Fruit fly (Drosophila melanogaster) whole organism, embryonic: ENCODE results near the gene AhcyL1.

Source experiments
- Atf6 ChIP-seq: fragments of 200-800 bp; sonication (Bioruptor generic); IDR thresholded peaks from 2 replicates; pipeline ENCODE4 v1.3.6; 2022; ENCODE audit warnings: missing biosample characterization, missing genetic modification characterization
- Bteb2 ChIP-seq: fragments of 200-800 bp; sonication (Bioruptor generic); optimal IDR thresholded peaks from 2 replicates; lab custom pipeline; 2016; ENCODE audit warnings: missing biosample characterization, missing genetic modification characterization
- CG10366 ChIP-seq: fragments of 200-800 bp; sonication (Bioruptor generic); IDR thresholded peaks from 2 replicates; pipeline ENCODE4 v1.3.6; 2022; ENCODE audit warnings: missing biosample characterization, missing genetic modification characterization
- CG10462 ChIP-seq: fragments of 200-800 bp; sonication (Bioruptor generic); optimal IDR thresholded peaks from 2 replicates; lab custom pipeline; 2016; ENCODE audit warnings: missing biosample characterization, missing genetic modification characterization
- CG10654 ChIP-seq: fragments of 200-800 bp; sonication (Bioruptor generic); optimal IDR thresholded peaks from 2 replicates; lab custom pipeline; 2016; ENCODE audit warnings: missing biosample characterization, missing genetic modification characterization
- CG10959 ChIP-seq: fragments of 200-800 bp; sonication (Bioruptor generic); IDR thresholded peaks from 2 replicates; pipeline ENCODE4 v1.3.6; 2022; ENCODE audit warnings: missing biosample characterization, missing genetic modification characterization
- CG11247 ChIP-seq: fragments of 200-800 bp; sonication (Bioruptor generic); IDR thresholded peaks from 2 replicates; pipeline ENCODE4 v1.3.6; 2022; ENCODE audit warnings: missing biosample characterization, missing genetic modification characterization
- CG11696 ChIP-seq: fragments of 200-800 bp; sonication (Bioruptor generic); IDR thresholded peaks from 2 replicates; pipeline ENCODE4 v1.3.6; 2022; ENCODE audit warnings: missing biosample characterization, missing genetic modification characterization
- CG14441 ChIP-seq: fragments of 200-800 bp; sonication (Bioruptor generic); IDR thresholded peaks from 2 replicates; pipeline ENCODE4 v1.3.6; 2022; ENCODE audit warnings: missing biosample characterization, missing genetic modification characterization
- CG14710 ChIP-seq: fragments of 200-800 bp; sonication (Bioruptor generic); optimal IDR thresholded peaks from 3 replicates; lab custom pipeline; 2019; ENCODE audit warnings: missing biosample characterization, mild to moderate bottlenecking, missing genetic modification characterization, moderate library complexity
- CG17361 ChIP-seq: fragments of 200-800 bp; sonication (Bioruptor generic); IDR thresholded peaks from 3 replicates; pipeline ENCODE4 v1.3.6; 2022; ENCODE audit warnings: missing biosample characterization, missing genetic modification characterization
- CG17912 ChIP-seq: fragments of 200-800 bp; sonication (Bioruptor generic); optimal IDR thresholded peaks from 2 replicates; lab custom pipeline; 2018; ENCODE audit warnings: missing biosample characterization, mild to moderate bottlenecking, missing genetic modification characterization
- CG2678 ChIP-seq: fragments of 200-800 bp; sonication (Bioruptor generic); optimal IDR thresholded peaks from 3 replicates; lab custom pipeline; 2019; ENCODE audit warnings: missing biosample characterization, mild to moderate bottlenecking, missing genetic modification characterization, moderate library complexity
- CG3163 ChIP-seq: fragments of 200-800 bp; sonication (Bioruptor generic); optimal IDR thresholded peaks from 3 replicates; lab custom pipeline; 2016; ENCODE audit warnings: missing biosample characterization, missing genetic modification characterization
- CG3847 ChIP-seq: fragments of 200-800 bp; sonication (Bioruptor generic); IDR thresholded peaks from 2 replicates; pipeline ENCODE4 v1.3.6; 2022; ENCODE audit warnings: missing biosample characterization, missing genetic modification characterization
- CG4360 ChIP-seq: fragments of 200-800 bp; sonication (Bioruptor generic); IDR thresholded peaks from 2 replicates; pipeline ENCODE4 v1.3.6; 2022; ENCODE audit warnings: missing biosample characterization, missing genetic modification characterization
- CG4730 ChIP-seq: fragments of 200-800 bp; sonication (Bioruptor generic); IDR thresholded peaks from 2 replicates; pipeline ENCODE4 v1.3.6; 2022; ENCODE audit warnings: missing biosample characterization, missing genetic modification characterization
- CG6854 ChIP-seq: fragments of 200-800 bp; sonication (Bioruptor generic); optimal IDR thresholded peaks from 3 replicates; lab custom pipeline; 2017; ENCODE audit warnings: missing biosample characterization, mild to moderate bottlenecking, missing genetic modification characterization
- CG8290 ChIP-seq, 3 experiments: fragments of 200-800 bp; sonication (Bioruptor generic); optimal IDR thresholded peaks; 2 replicates each; lab custom pipeline; 2016 to 2019; ENCODE audit warnings: missing biosample characterization in 3 of 3, missing genetic modification characterization in 3 of 3, mild to moderate bottlenecking in 2 of 3, moderate library complexity in 1 of 3
- CHES-1-like ChIP-seq: fragments of 200-800 bp; sonication (Bioruptor generic); optimal IDR thresholded peaks from 2 replicates; lab custom pipeline; 2016; ENCODE audit warnings: missing biosample characterization, missing genetic modification characterization
- CkIIα-i1 ChIP-seq: fragments of 200-800 bp; sonication (Bioruptor generic); IDR thresholded peaks from 2 replicates; pipeline ENCODE4 v1.3.6; 2022; ENCODE audit warnings: missing biosample characterization, missing genetic modification characterization
- Doc2 ChIP-seq: fragments of 200-800 bp; sonication (Bioruptor generic); IDR thresholded peaks from 2 replicates; pipeline ENCODE4 v1.3.6; 2022; ENCODE audit warnings: missing biosample characterization, missing genetic modification characterization
- Hmx ChIP-seq: fragments of 200-800 bp; sonication (Bioruptor generic); optimal IDR thresholded peaks from 2 replicates; lab custom pipeline; 2016; ENCODE audit warnings: missing biosample characterization, missing genetic modification characterization
- Jarid2 ChIP-seq: fragments of 200-800 bp; sonication (Bioruptor generic); optimal IDR thresholded peaks from 3 replicates; lab custom pipeline; 2017; ENCODE audit warnings: mild to moderate bottlenecking, missing biosample characterization, missing genetic modification reagents, missing genetic modification characterization
- Kr ChIP-seq: fragments of 200-800 bp; sonication (Bioruptor generic); optimal IDR thresholded peaks from 2 replicates; lab custom pipeline; 2017; ENCODE audit warnings: missing biosample characterization, mild to moderate bottlenecking, missing genetic modification characterization
- MTF-1 ChIP-seq: fragments of 200-800 bp; sonication (Bioruptor generic); optimal IDR thresholded peaks from 2 replicates; lab custom pipeline; 2018; ENCODE audit warnings: missing biosample characterization, mild to moderate bottlenecking, missing genetic modification characterization, borderline replicate concordance
- Max ChIP-seq: fragments of 200-800 bp; sonication (Bioruptor generic); optimal IDR thresholded peaks from 2 replicates; lab custom pipeline; 2016; ENCODE audit warnings: missing biosample characterization, mild to moderate bottlenecking, missing genetic modification characterization
- Med ChIP-seq: fragments of 200-800 bp; sonication (Bioruptor generic); peaks from one replicate; lab custom pipeline; 2016; ENCODE audit warnings: missing biosample characterization, missing genetic modification characterization, mild to moderate bottlenecking, inconsistent platforms, moderate library complexity
- Neu2 ChIP-seq: fragments of 200-800 bp; sonication (Bioruptor generic); optimal IDR thresholded peaks from 3 replicates; lab custom pipeline; 2016; ENCODE audit warnings: missing biosample characterization, missing genetic modification characterization, borderline replicate concordance
- TFAM ChIP-seq: fragments of 200-800 bp; sonication (Bioruptor generic); optimal IDR thresholded peaks from 2 replicates; lab custom pipeline; 2017; ENCODE audit warnings: missing biosample characterization, missing genetic modification characterization, inconsistent platforms
- YL-1 ChIP-seq: fragments of 200-800 bp; sonication (Bioruptor generic); optimal IDR thresholded peaks from 3 replicates; lab custom pipeline; 2017; ENCODE audit warnings: missing biosample characterization, mild to moderate bottlenecking, missing genetic modification characterization
- ab ChIP-seq: fragments of 200-800 bp; sonication (Bioruptor generic); optimal IDR thresholded peaks from 2 replicates; lab custom pipeline; 2016; ENCODE audit warnings: missing biosample characterization, missing genetic modification characterization
- br ChIP-seq: fragments of >200 bp; optimal IDR thresholded peaks from 2 replicates; lab custom pipeline; 2017
- cas ChIP-seq: fragments of 200-800 bp; sonication (Bioruptor generic); IDR thresholded peaks from 2 replicates; pipeline ENCODE4 v1.3.6; 2022; ENCODE audit warnings: missing biosample characterization, missing genetic modification characterization
- chinmo ChIP-seq: fragments of 200-800 bp; sonication (Bioruptor generic); IDR thresholded peaks from 4 replicates; pipeline ENCODE4 v1.3.6; 2022; ENCODE audit warnings: missing biosample characterization, missing genetic modification characterization; ENCODE audit not compliant: partially characterized antibody
- ftz-f1 ChIP-seq: fragments of 200-800 bp; sonication (Bioruptor generic); optimal IDR thresholded peaks from 2 replicates; lab custom pipeline; 2016; ENCODE audit warnings: missing biosample characterization, missing genetic modification characterization
- grau ChIP-seq: fragments of 200-800 bp; optimal IDR thresholded peaks from 3 replicates; lab custom pipeline; 2019; ENCODE audit warnings: missing biosample characterization, mild to moderate bottlenecking, missing genetic modification characterization, moderate library complexity
- gro ChIP-seq: fragments of 200-800 bp; sonication (Bioruptor generic); optimal IDR thresholded peaks from 2 replicates; lab custom pipeline; 2016; ENCODE audit warnings: missing biosample characterization, missing genetic modification characterization
- hbn ChIP-seq: fragments of 200-800 bp; sonication (Bioruptor generic); IDR thresholded peaks from 2 replicates; pipeline ENCODE4 v1.3.6; 2022; ENCODE audit warnings: missing biosample characterization, missing genetic modification characterization; ENCODE audit not compliant: partially characterized antibody
- lmd ChIP-seq: fragments of 200-800 bp; sonication (Bioruptor generic); IDR thresholded peaks from 2 replicates; pipeline ENCODE4 v1.3.6; 2022; ENCODE audit warnings: missing biosample characterization, missing genetic modification characterization
- mam ChIP-seq: fragments of 200-800 bp; sonication (Bioruptor generic); optimal IDR thresholded peaks from 3 replicates; lab custom pipeline; 2016; ENCODE audit warnings: missing biosample characterization, missing genetic modification characterization
- phol ChIP-seq: fragments of 200-800 bp; sonication (Bioruptor generic); optimal IDR thresholded peaks from 3 replicates; lab custom pipeline; 2018; ENCODE audit warnings: missing biosample characterization, mild to moderate bottlenecking, missing genetic modification characterization, moderate library complexity
- ranshi ChIP-seq: fragments of 200-800 bp; sonication (Bioruptor generic); IDR thresholded peaks from 2 replicates; pipeline ENCODE4 v1.3.6; 2022; ENCODE audit warnings: missing biosample characterization, missing genetic modification characterization
- ro ChIP-seq: fragments of 200-800 bp; sonication (Bioruptor generic); IDR thresholded peaks from 2 replicates; pipeline ENCODE4 v1.3.6; 2022; ENCODE audit warnings: missing biosample characterization, missing genetic modification characterization
- seq ChIP-seq: fragments of 200-800 bp; sonication (Bioruptor generic); IDR thresholded peaks from 2 replicates; pipeline ENCODE4 v1.3.6; 2022; ENCODE audit warnings: missing biosample characterization, missing genetic modification characterization
- sim ChIP-seq: fragments of 200-800 bp; sonication (Bioruptor generic); IDR thresholded peaks from 2 replicates; pipeline ENCODE4 v1.3.6; 2022; ENCODE audit warnings: missing biosample characterization, missing genetic modification characterization
- slou ChIP-seq: fragments of 200-800 bp; sonication (Bioruptor generic); optimal IDR thresholded peaks from 3 replicates; lab custom pipeline; 2016; ENCODE audit warnings: missing biosample characterization, missing genetic modification characterization
- trem ChIP-seq: fragments of 200-800 bp; optimal IDR thresholded peaks from 3 replicates; lab custom pipeline; 2019; ENCODE audit warnings: missing biosample characterization, mild to moderate bottlenecking, missing genetic modification characterization, moderate library complexity
- tup ChIP-seq: fragments of 200-800 bp; sonication (Bioruptor generic); optimal IDR thresholded peaks from 2 replicates; lab custom pipeline; 2016; ENCODE audit warnings: missing biosample characterization, mild to moderate bottlenecking, missing genetic modification characterization, moderate library complexity
- vvl ChIP-seq: fragments of 200-800 bp; sonication (Bioruptor generic); IDR thresholded peaks from 2 replicates; pipeline ENCODE4 v1.3.6; 2022; ENCODE audit warnings: missing biosample characterization, missing genetic modification characterization
- z ChIP-seq: fragments of 200-800 bp; sonication (Bioruptor generic); IDR thresholded peaks from 3 replicates; pipeline ENCODE4 v1.3.6; 2022; ENCODE audit warnings: missing biosample characterization, missing genetic modification characterization

Gene AhcyL1

DNA sequence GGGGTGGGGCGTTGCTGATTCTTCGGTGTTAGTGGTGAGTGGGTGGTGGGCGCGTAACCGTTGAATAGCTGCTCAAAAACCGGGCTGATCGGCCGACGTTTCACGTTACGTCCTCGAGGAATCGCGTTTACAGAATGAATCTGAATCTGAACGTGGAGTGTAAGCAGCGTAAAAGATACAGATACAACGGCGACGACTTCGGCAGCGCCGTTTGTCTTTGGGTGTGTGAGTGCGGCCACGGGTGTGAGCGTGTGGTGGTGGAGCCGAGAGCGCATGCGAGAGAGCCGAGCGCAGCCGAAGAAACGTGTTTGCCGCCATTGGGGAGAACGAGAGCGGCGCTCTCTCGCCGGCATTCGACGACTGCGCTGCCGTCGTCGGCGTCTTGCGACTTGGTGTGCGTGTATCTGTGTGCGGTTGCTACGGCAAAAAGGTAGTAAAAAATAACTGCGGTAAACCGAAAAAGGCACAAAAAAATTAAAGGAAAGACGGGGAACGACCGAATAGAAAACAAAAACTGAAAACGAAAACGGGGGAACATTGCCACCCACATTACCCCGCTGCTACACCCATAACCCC lies 48.9 kb upstream of the AhcyL1 start (continued):
- TF ChIP-seq vvl: peak; percentile 34; the same call in 1 of the 2 replicates
- peak; percentile 89 for TF ChIP-seq Jarid2 (GFP tag; lab: Kevin White, UChicago)
- TF ChIP-seq CG10959: no peak
- no peak for TF ChIP-seq MTF-1 (GFP tag; lab: Kevin White, UChicago)
- TF ChIP-seq CG4360: peak; percentile 61
- TF ChIP-seq z (GFP tag; lab: Robert Waterston, UW): 0 out of 3 replicates have a peak, but pooled peaks have one; percentile 42
- TF ChIP-seq ab: no peak
- TF ChIP-seq slou: no peak
- TF ChIP-seq CG17361 (GFP tag; lab: Robert Waterston, UW): no peak
- TF ChIP-seq CkIIα-i1 (GFP tag; lab: Robert Waterston, UW): no peak
- no peak for TF ChIP-seq sim (GFP tag; lab: Robert Waterston, UW)
- TF ChIP-seq ranshi (GFP tag; lab: Robert Waterston, UW): no peak; the same call in 1 of the 2 replicates
- no peak for TF ChIP-seq CG3847
- peak; percentile 43 for TF ChIP-seq CG17912 (GFP tag; lab: Kevin White, UChicago)
- no peak for TF ChIP-seq br (lab: Kevin White, UChicago)
- TF ChIP-seq CG8290 (GFP tag; optimal IDR thresholded peaks at IDR 0.05; lab: Kevin White, UChicago): no peak
- peak in 1 of 2 experiments; percentile 79 for TF ChIP-seq CG8290 (tag; optimal IDR thresholded peaks at IDR 0.05; lab: Kevin White, UChicago)
- peak; percentile 6 for TF ChIP-seq trem (tag; lab: Kevin White, UChicago)
- TF ChIP-seq CG3163 (GFP tag; lab: Kevin White, UChicago): no peak
- TF ChIP-seq CG4730 (GFP tag; lab: Robert Waterston, UW): no peak
- no peak for TF ChIP-seq CG11247 (GFP tag; lab: Robert Waterston, UW)
- TF ChIP-seq tup: no peak
- TF ChIP-seq CG10366 (GFP tag; lab: Robert Waterston, UW): no peak
- TF ChIP-seq phol (tag; lab: Kevin White, UChicago): peak; percentile 31
- TF ChIP-seq Kr: no peak
- peak; percentile 18 for TF ChIP-seq CHES-1-like (GFP tag; lab: Kevin White, UChicago)
- TF ChIP-seq lmd (GFP tag; lab: Robert Waterston, UW): no peak
- no peak for TF ChIP-seq Bteb2
- TF ChIP-seq ro: no peak
- peak; percentile 22 for TF ChIP-seq CG2678 (tag; lab: Kevin White, UChicago)
- no peak for TF ChIP-seq CG10462 (GFP tag; lab: Kevin White, UChicago)
- no peak for TF ChIP-seq CG6854 (GFP tag; lab: Kevin White, UChicago)
- TF ChIP-seq cas (GFP tag; lab: Robert Waterston, UW): 0 out of 2 replicates have a peak, but pooled peaks have one; percentile 22
- TF ChIP-seq Atf6 (GFP tag; lab: Robert Waterston, UW): peak; percentile 46; the same call in 1 of the 2 replicates
- no peak for TF ChIP-seq CG14710 (tag; lab: Kevin White, UChicago)
- no peak for TF ChIP-seq Hmx (GFP tag; lab: Kevin White, UChicago)
- TF ChIP-seq YL-1 (GFP tag; lab: Kevin White, UChicago): no peak
- TF ChIP-seq TFAM (GFP tag; lab: Kevin White, UChicago): no peak
- TF ChIP-seq seq (GFP tag; lab: Robert Waterston, UW): peak; percentile 29; the same call in 1 of the 2 replicates
- TF ChIP-seq mam (GFP tag; lab: Kevin White, UChicago): no peak
- peak; percentile 32 for TF ChIP-seq ftz-f1
- TF ChIP-seq CG14441 (GFP tag; lab: Robert Waterston, UW): no peak
- TF ChIP-seq grau: peak; percentile 13
- TF ChIP-seq CG11696: no peak
- no peak for TF ChIP-seq Max
- TF ChIP-seq Doc2 (GFP tag; lab: Robert Waterston, UW): no peak
- TF ChIP-seq CG10654 (GFP tag; lab: Kevin White, UChicago): no peak
- peak; percentile 89 for TF ChIP-seq Med (GFP tag; lab: Kevin White, UChicago)
- peak; percentile 16 for TF ChIP-seq gro (GFP tag; lab: Kevin White, UChicago)
- TF ChIP-seq Neu2 (GFP tag; lab: Kevin White, UChicago): no peak
- peak; percentile 96 for TF ChIP-seq chinmo (GFP tag; lab: Robert Waterston, UW)
- TF ChIP-seq hbn (GFP tag; lab: Robert Waterston, UW): peak; percentile 28; the same call in 1 of the 2 replicates
